Worm (Caenorhabditis elegans) whole organism, young adult: ENCODE measurements around the gene nsun-5.

Source experiments
- T07F8.4 ChIP-seq: sonication (generic microtip); optimal IDR thresholded peaks from 2 replicates; lab custom pipeline; 2016; ENCODE audit warnings: mild to moderate bottlenecking, missing genetic modification characterization, moderate library complexity, missing compliant biosample characterization
- ets-4 ChIP-seq: fragments of 200-800 bp; sonication (Bioruptor generic); optimal IDR thresholded peaks from 2 replicates; lab custom pipeline; 2018; ENCODE audit warnings: mild to moderate bottlenecking, missing genetic modification characterization, missing compliant biosample characterization
- lir-1 ChIP-seq: fragments of 200-800 bp; sonication (Bioruptor generic); conservative IDR thresholded peaks from 2 replicates; pipeline ENCODE4 v1.3.6; 2022; ENCODE audit warnings: missing genetic modification reagents, missing genetic modification characterization, missing compliant biosample characterization
- mxl-1 ChIP-seq: sonication (generic microtip); optimal IDR thresholded peaks from 2 replicates; lab custom pipeline; 2016; ENCODE audit warnings: missing genetic modification characterization, missing compliant biosample characterization
- unc-130 ChIP-seq: sonication (generic microtip); optimal IDR thresholded peaks from 2 replicates; lab custom pipeline; 2016; ENCODE audit warnings: missing genetic modification reagents, missing genetic modification characterization, missing compliant biosample characterization

ce11 chrII:14928766-14929165, 40.7 kb upstream of the nsun-5 start:
- TF ChIP-seq mxl-1 (tag; lab: Kevin White, UChicago) (no peak), lir-1 (GFP tag; lab: Robert Waterston, UW) (no peak), ets-4 (no peak), T07F8.4 (no peak), unc-130 (no peak)
